Worm (Caenorhabditis elegans) whole organism, L4/young adult: ENCODE results near the gene Y50D4B.1.

Experiments used
- W03F9.2 ChIP-seq: fragments of 150-350 bp; optimal IDR thresholded peaks from 2 replicates; lab custom pipeline; 2014; ENCODE audit warnings: missing biosample characterization, missing genetic modification characterization
- him-1 ChIP-seq: sonication (generic microtip); optimal IDR thresholded peaks from 2 replicates; lab custom pipeline; 2016; ENCODE audit warnings: missing genotype, missing genetic modification reagents, missing genetic modification characterization, missing compliant biosample characterization

ce11 chrV:1157443-1157842 is 44.7 kb downstream of the Y50D4B.1 start:
- TF ChIP-seq W03F9.2 (tag; lab: Kevin White, UChicago) (no peak), him-1 (tag; lab: Kevin White, UChicago) (no peak)
